Worm (Caenorhabditis elegans) whole organism, late embryonic: Measurements from ENCODE around the gene F32D1.3.

ENCODE experiments used
- ama-1 ChIP-seq: fragments of 150-350 bp; optimal IDR thresholded peaks from 2 replicates; lab custom pipeline; 2014
- ceh-14 ChIP-seq: sonication (generic microtip); optimal IDR thresholded peaks from 2 replicates; lab custom pipeline; 2016; ENCODE audit warnings: missing genotype, missing genetic modification characterization, missing compliant biosample characterization
- ceh-30 ChIP-seq: fragments of 150-350 bp; optimal IDR thresholded peaks from 2 replicates; lab custom pipeline; 2014; ENCODE audit warnings: missing biosample characterization, missing genetic modification characterization
- ceh-31 ChIP-seq: sonication (generic microtip); optimal IDR thresholded peaks from 2 replicates; lab custom pipeline; 2016; ENCODE audit warnings: missing genetic modification characterization, missing compliant biosample characterization
- ceh-34 ChIP-seq: sonication (generic microtip); optimal IDR thresholded peaks from 2 replicates; lab custom pipeline; 2016; ENCODE audit warnings: mild to moderate bottlenecking, missing genetic modification characterization, missing compliant biosample characterization
- ceh-48 ChIP-seq: sonication (generic microtip); optimal IDR thresholded peaks from 2 replicates; lab custom pipeline; 2016; ENCODE audit warnings: missing genetic modification characterization, inconsistent platforms, missing compliant biosample characterization
- ceh-9 ChIP-seq: sonication (generic microtip); optimal IDR thresholded peaks from 2 replicates; lab custom pipeline; 2016; ENCODE audit warnings: mild to moderate bottlenecking, missing genetic modification characterization, inconsistent platforms, missing compliant biosample characterization
- elt-4 ChIP-seq: sonication (generic microtip); optimal IDR thresholded peaks from 2 replicates; lab custom pipeline; 2016; ENCODE audit warnings: missing genetic modification characterization, missing compliant biosample characterization
- fkh-6 ChIP-seq: sonication (generic microtip); optimal IDR thresholded peaks from 2 replicates; lab custom pipeline; 2016; ENCODE audit warnings: missing genetic modification characterization, missing compliant biosample characterization
- lin-11 ChIP-seq: fragments of 200-800 bp; sonication (Bioruptor generic); optimal IDR thresholded peaks from 2 replicates; lab custom pipeline; 2018; ENCODE audit warnings: mild to moderate bottlenecking, missing genetic modification characterization, missing compliant biosample characterization
- pqm-1 ChIP-seq: sonication (generic microtip); optimal IDR thresholded peaks from 2 replicates; lab custom pipeline; 2016; ENCODE audit warnings: missing genetic modification characterization, missing compliant biosample characterization
- syd-9 ChIP-seq: sonication (generic microtip); optimal IDR thresholded peaks from 2 replicates; lab custom pipeline; 2016; ENCODE audit warnings: mild to moderate bottlenecking, missing genetic modification characterization, moderate library complexity, missing compliant biosample characterization
- unc-86 ChIP-seq: sonication (generic microtip); optimal IDR thresholded peaks from 2 replicates; lab custom pipeline; 2016; ENCODE audit warnings: missing genetic modification characterization, missing compliant biosample characterization
- zip-5 ChIP-seq: sonication (generic microtip); optimal IDR thresholded peaks from 2 replicates; lab custom pipeline; 2016; ENCODE audit warnings: missing genetic modification characterization, missing compliant biosample characterization

DNA sequence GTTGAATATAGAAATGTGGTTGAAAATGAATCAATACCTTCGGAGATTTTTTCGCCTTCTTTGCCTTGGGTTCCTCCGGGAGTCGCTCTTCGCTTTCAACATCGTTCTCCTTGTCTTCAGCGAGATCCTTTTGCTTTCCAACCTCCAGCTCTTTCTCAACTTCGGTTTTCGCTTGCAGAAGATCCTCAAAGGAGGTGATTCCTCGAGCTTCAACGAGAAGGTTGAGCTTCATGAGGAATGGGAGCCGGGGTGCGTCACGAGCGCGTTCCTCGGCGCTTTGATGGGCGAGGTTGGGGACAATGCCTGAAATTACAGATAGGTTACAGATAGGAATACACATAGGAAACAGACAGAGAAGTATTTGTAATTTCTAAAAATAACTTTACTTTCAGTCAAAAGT is 37.5 kb upstream of the F32D1.3 start:
- no peak for TF ChIP-seq zip-5 (tag; lab: Kevin White, UChicago)
- TF ChIP-seq ceh-9 (tag; lab: Kevin White, UChicago): no peak
- TF ChIP-seq ceh-30: no peak
- TF ChIP-seq elt-4 (tag; lab: Kevin White, UChicago): no peak
- no peak for TF ChIP-seq ama-1 (lab: Kevin White, UChicago)
- no peak for TF ChIP-seq syd-9 (tag; lab: Kevin White, UChicago)
- no peak for TF ChIP-seq fkh-6 (tag; lab: Kevin White, UChicago)
- no peak for TF ChIP-seq ceh-31
- TF ChIP-seq ceh-48 (tag; lab: Kevin White, UChicago): no peak
- no peak for TF ChIP-seq pqm-1
- no peak for TF ChIP-seq ceh-34 (tag; lab: Kevin White, UChicago)
- no peak for TF ChIP-seq unc-86 (tag; lab: Kevin White, UChicago)
- no peak for TF ChIP-seq ceh-14 (tag; lab: Kevin White, UChicago)
- no peak for TF ChIP-seq lin-11
